Worm (Caenorhabditis elegans) whole organism, L4 larva: ENCODE results near the gene F42C5.9.
A peak's percentile ranks its signal among the peaks of the same experiment; 100 is the strongest.

Source experiments
- D1046.2 ChIP-seq: fragments of 200-800 bp; sonication (Bioruptor generic); IDR thresholded peaks from 2 replicates; pipeline ENCODE4 v1.3.6; 2022; ENCODE audit warnings: missing genetic modification characterization, missing compliant biosample characterization
- F10B5.3 ChIP-seq: sonication (generic microtip); optimal IDR thresholded peaks from 2 replicates; lab custom pipeline; 2016; ENCODE audit warnings: mild to moderate bottlenecking, missing genetic modification characterization, missing compliant biosample characterization
- F26F4.8 ChIP-seq: fragments of 200-800 bp; sonication (Bioruptor generic); conservative IDR thresholded peaks from 2 replicates; pipeline ENCODE4 v1.3.6; 2022; ENCODE audit warnings: missing genetic modification characterization, missing compliant biosample characterization
- F44E2.7 ChIP-seq: fragments of 200-800 bp; sonication (Bioruptor generic); IDR thresholded peaks from 2 replicates; pipeline ENCODE4 v2.1.2; 2022; ENCODE audit warnings: missing genetic modification characterization, missing compliant biosample characterization
- T26A8.4 ChIP-seq: fragments of 200-800 bp; sonication (Bioruptor generic); IDR thresholded peaks from 2 replicates; pipeline ENCODE4 v1.3.6; 2022; ENCODE audit warnings: missing genetic modification characterization, missing compliant biosample characterization
- Y48G9A.11 ChIP-seq: fragments of 200-800 bp; sonication (Bioruptor generic); IDR thresholded peaks from 2 replicates; pipeline ENCODE4 v1.3.6; 2022; ENCODE audit warnings: missing genetic modification reagents, missing genetic modification characterization, missing compliant biosample characterization
- Y5F2A.4 ChIP-seq: fragments of 200-800 bp; sonication (Bioruptor generic); optimal IDR thresholded peaks from 2 replicates; lab custom pipeline; 2018; ENCODE audit warnings: mild to moderate bottlenecking, missing genetic modification characterization, missing compliant biosample characterization
- Y75B8A.6 ChIP-seq: fragments of 200-800 bp; sonication (Bioruptor generic); IDR thresholded peaks from 2 replicates; pipeline ENCODE4 v1.3.6; 2022; ENCODE audit warnings: missing genetic modification reagents, missing genetic modification characterization, missing compliant biosample characterization
- ceh-20 ChIP-seq: fragments of 200-800 bp; sonication (Bioruptor generic); IDR thresholded peaks from 2 replicates; pipeline ENCODE4 v1.3.6; 2022; ENCODE audit warnings: missing genetic modification reagents, missing genetic modification characterization, missing compliant biosample characterization
- ceh-82 ChIP-seq: sonication (generic microtip); optimal IDR thresholded peaks from 2 replicates; lab custom pipeline; 2017; ENCODE audit warnings: missing biosample characterization, missing genetic modification characterization
- cey-2 ChIP-seq: sonication (generic microtip); optimal IDR thresholded peaks from 3 replicates; lab custom pipeline; 2017; ENCODE audit warnings: missing genetic modification characterization, mild to moderate bottlenecking, missing compliant biosample characterization, antibody characterized with exemption, borderline replicate concordance; ENCODE audit not compliant: insufficient read depth
- ctbp-1 ChIP-seq: fragments of 200-800 bp; sonication (Bioruptor generic); IDR thresholded peaks from 2 replicates; pipeline ENCODE4 v1.3.6; 2022; ENCODE audit warnings: missing genetic modification reagents, missing genetic modification characterization, missing compliant biosample characterization
- daf-16 ChIP-seq, 3 experiments: sonication (generic microtip); optimal IDR thresholded peaks; 2 replicates each; lab custom pipeline; 2016 to 2017; ENCODE audit warnings: missing genetic modification characterization in 3 of 3, missing genetic modification reagents in 3 of 3, mild to moderate bottlenecking in 2 of 3, missing compliant biosample characterization in 2 of 3, missing biosample characterization in 1 of 3, moderate library complexity in 1 of 3
- daf-19 ChIP-seq: fragments of 200-800 bp; sonication (Bioruptor generic); conservative IDR thresholded peaks from 2 replicates; pipeline ENCODE4 v1.3.6; 2022; ENCODE audit warnings: missing genetic modification characterization, missing compliant biosample characterization
- daf-8 ChIP-seq: fragments of 200-800 bp; sonication (Bioruptor generic); IDR thresholded peaks from 2 replicates; pipeline ENCODE4 v1.3.6; 2022; ENCODE audit warnings: missing genetic modification characterization, missing compliant biosample characterization
- dmd-6 ChIP-seq: fragments of 200-800 bp; sonication (Bioruptor generic); IDR thresholded peaks from 2 replicates; pipeline ENCODE4 v1.3.6; 2022; ENCODE audit warnings: missing genetic modification reagents, missing genetic modification characterization, missing compliant biosample characterization
- dmd-9 ChIP-seq: fragments of 200-800 bp; sonication (Bioruptor generic); IDR thresholded peaks from 2 replicates; pipeline ENCODE4 v1.3.6; 2022; ENCODE audit warnings: missing genetic modification reagents, missing genetic modification characterization, missing compliant biosample characterization
- dpl-1 ChIP-seq: fragments of 150-350 bp; optimal IDR thresholded peaks from 2 replicates; lab custom pipeline; 2014; ENCODE audit warnings: missing biosample characterization, missing genetic modification reagents, missing genetic modification characterization
- dve-1 ChIP-seq: sonication (generic microtip); optimal IDR thresholded peaks from 2 replicates; lab custom pipeline; 2017; ENCODE audit warnings: antibody characterized with exemption, mild to moderate bottlenecking, missing genetic modification characterization, missing compliant biosample characterization; ENCODE audit not compliant: insufficient read depth
- egl-43 ChIP-seq: fragments of 200-800 bp; sonication (Bioruptor generic); IDR thresholded peaks from 2 replicates; pipeline ENCODE4 v1.3.6; 2022; ENCODE audit warnings: missing genetic modification reagents, missing genetic modification characterization, missing compliant biosample characterization
- fkh-10 ChIP-seq: fragments of 150-350 bp; optimal IDR thresholded peaks from 2 replicates; lab custom pipeline; 2014; ENCODE audit warnings: missing biosample characterization, missing genetic modification reagents, missing genetic modification characterization
- fos-1 ChIP-seq: fragments of 150-350 bp; optimal IDR thresholded peaks from 2 replicates; lab custom pipeline; 2014; ENCODE audit warnings: missing biosample characterization, missing genetic modification characterization
- hif-1 ChIP-seq, 2 experiments: sonication (generic microtip); optimal IDR thresholded peaks; 2 replicates each; lab custom pipeline; 2016 to 2017; ENCODE audit warnings: missing compliant biosample characterization in 2 of 2, missing genetic modification characterization in 2 of 2, missing genetic modification reagents in 2 of 2, missing genotype in 2 of 2, mild to moderate bottlenecking in 1 of 2
- hlh-30 ChIP-seq: sonication (generic microtip); optimal IDR thresholded peaks from 2 replicates; lab custom pipeline; 2017; ENCODE audit warnings: antibody characterized with exemption, mild to moderate bottlenecking, missing genetic modification characterization, missing compliant biosample characterization; ENCODE audit not compliant: insufficient read depth
- hmg-1.1 ChIP-seq: fragments of 200-800 bp; sonication (Bioruptor generic); IDR thresholded peaks from 2 replicates; pipeline ENCODE4 v1.3.6; 2022; ENCODE audit warnings: missing genetic modification reagents, missing genetic modification characterization, missing compliant biosample characterization
- lin-13 ChIP-seq: fragments of 150-350 bp; optimal IDR thresholded peaks from 2 replicates; lab custom pipeline; 2014; ENCODE audit warnings: missing biosample characterization, missing genetic modification reagents, missing genetic modification characterization
- lin-15B ChIP-seq: fragments of 150-350 bp; sonication (generic microtip); optimal IDR thresholded peaks from 3 replicates; lab custom pipeline; 2014; ENCODE audit warnings: missing biosample characterization, missing genetic modification characterization
- lir-3 ChIP-seq: sonication (generic microtip); optimal IDR thresholded peaks from 2 replicates; lab custom pipeline; 2016; ENCODE audit warnings: mild to moderate bottlenecking, missing genetic modification characterization, missing compliant biosample characterization
- lsy-2 ChIP-seq, 2 experiments: fragments of 150-350 bp in 1 of 2; sonication (generic microtip) in 1 of 2; optimal IDR thresholded peaks; 2 replicates each; lab custom pipeline; 2014 to 2017; ENCODE audit warnings: missing biosample characterization in 2 of 2, missing genetic modification characterization in 2 of 2
- madf-5 ChIP-seq, 2 experiments: fragments of 200-800 bp; sonication (Bioruptor generic); IDR thresholded peaks; 2 replicates each; pipeline ENCODE4 v1.3.6; 2022; ENCODE audit warnings: missing compliant biosample characterization in 2 of 2, missing genetic modification characterization in 2 of 2
- mdl-1 ChIP-seq, 2 experiments: fragments of 150-350 bp in 1 of 2; sonication (generic microtip) in 1 of 2; optimal IDR thresholded peaks; 2 replicates each; lab custom pipeline; 2014 to 2017; ENCODE audit warnings: missing biosample characterization in 2 of 2, missing genetic modification characterization in 2 of 2
- mdt-29 ChIP-seq: fragments of 200-800 bp; sonication (Bioruptor generic); IDR thresholded peaks from 2 replicates; pipeline ENCODE4 v1.3.6; 2022; ENCODE audit warnings: missing genetic modification reagents, missing genetic modification characterization, missing compliant biosample characterization
- mep-1 ChIP-seq: fragments of 150-350 bp; sonication (generic microtip); optimal IDR thresholded peaks from 3 replicates; lab custom pipeline; 2014; ENCODE audit warnings: missing biosample characterization, missing genetic modification characterization
- mes-2 ChIP-seq: sonication (generic microtip); optimal IDR thresholded peaks from 2 replicates; lab custom pipeline; 2016; ENCODE audit warnings: missing genotype, mild to moderate bottlenecking, missing genetic modification characterization, missing compliant biosample characterization; ENCODE audit not compliant: poor library complexity, severe bottlenecking
- mxl-2 ChIP-seq: fragments of 200-800 bp; sonication (Bioruptor generic); conservative IDR thresholded peaks from 2 replicates; pipeline ENCODE4 v1.3.6; 2022; ENCODE audit warnings: missing genetic modification reagents, missing genetic modification characterization, missing compliant biosample characterization
- mxl-3 ChIP-seq: fragments of 200-800 bp; sonication (Bioruptor generic); optimal IDR thresholded peaks from 2 replicates; lab custom pipeline; 2018; ENCODE audit warnings: mild to moderate bottlenecking, missing genetic modification characterization, missing compliant biosample characterization
- nhr-10 ChIP-seq: fragments of 150-350 bp; optimal IDR thresholded peaks from 2 replicates; lab custom pipeline; 2014; ENCODE audit warnings: missing biosample characterization, missing genetic modification characterization
- nhr-102 ChIP-seq: sonication (generic microtip); optimal IDR thresholded peaks from 2 replicates; lab custom pipeline; 2016; ENCODE audit warnings: mild to moderate bottlenecking, missing genetic modification characterization, moderate library complexity, missing compliant biosample characterization
- nhr-28 ChIP-seq: fragments of 150-350 bp; optimal IDR thresholded peaks from 2 replicates; lab custom pipeline; 2014; ENCODE audit warnings: missing biosample characterization, missing genetic modification characterization
- nhr-6 ChIP-seq: fragments of 150-350 bp; optimal IDR thresholded peaks from 2 replicates; lab custom pipeline; 2014; ENCODE audit warnings: missing biosample characterization, missing genetic modification characterization
- rbr-2 ChIP-seq: sonication (generic microtip); optimal IDR thresholded peaks from 2 replicates; lab custom pipeline; 2016; ENCODE audit warnings: missing genotype, missing genetic modification characterization, missing compliant biosample characterization
- saeg-2 ChIP-seq: fragments of 200-800 bp; sonication (Bioruptor generic); IDR thresholded peaks from 2 replicates; pipeline ENCODE4 v1.3.6; 2022; ENCODE audit warnings: missing genetic modification reagents, missing genetic modification characterization, missing compliant biosample characterization
- set-16 ChIP-seq: fragments of 200-800 bp; sonication (Bioruptor generic); IDR thresholded peaks from 2 replicates; pipeline ENCODE4 v1.3.6; 2022; ENCODE audit warnings: missing genetic modification reagents, missing genetic modification characterization, missing compliant biosample characterization
- spr-1 ChIP-seq: sonication (generic microtip); optimal IDR thresholded peaks from 2 replicates; lab custom pipeline; 2016; ENCODE audit warnings: mild to moderate bottlenecking, missing genetic modification characterization, missing compliant biosample characterization
- unc-62 ChIP-seq, 3 experiments: fragments of 150-350 bp in 1 of 3; sonication (generic microtip); optimal IDR thresholded peaks in 2 of 3; peaks in 1 of 3; 1 replicate in 1 of 3; 2 replicates in 2 of 3; lab custom pipeline; 2014 to 2017; ENCODE audit warnings: missing biosample characterization in 3 of 3, missing genetic modification characterization in 3 of 3, missing genetic modification reagents in 3 of 3, missing genotype in 1 of 3
- zfp-2 ChIP-seq: sonication (generic microtip); optimal IDR thresholded peaks from 2 replicates; lab custom pipeline; 2016; ENCODE audit warnings: mild to moderate bottlenecking, missing genetic modification characterization, missing compliant biosample characterization

F42C5.9 gene

DNA sequence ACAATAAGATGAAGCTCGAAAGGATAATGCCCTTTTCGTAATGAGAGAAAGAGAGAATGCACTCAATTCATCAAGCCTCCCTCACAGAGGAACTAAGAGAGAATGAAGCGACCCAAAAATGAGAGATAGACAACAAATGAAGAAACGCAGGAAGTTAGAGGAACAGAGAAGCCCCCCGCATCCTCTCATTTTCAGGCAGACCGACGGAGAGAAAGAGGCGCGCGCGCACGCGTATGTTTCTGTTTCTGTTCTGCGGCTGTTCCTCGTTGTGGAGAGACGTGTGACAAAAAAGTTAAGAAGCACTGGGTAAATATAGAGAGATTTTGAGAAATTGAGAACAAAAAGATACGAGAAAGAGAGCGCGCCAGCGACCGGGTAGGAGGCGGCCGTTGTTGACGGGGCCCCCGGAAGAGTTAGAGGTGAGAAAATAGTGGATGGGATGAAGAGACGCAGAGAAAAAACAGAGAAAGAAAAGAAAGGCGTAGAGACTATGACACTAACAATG is 3.1 kb upstream of the F42C5.9 start (continued):
- TF ChIP-seq F44E2.7 (GFP tag; lab: Robert Waterston, UW) (no peak), egl-43 (GFP tag; lab: Robert Waterston, UW) (peak; percentile 89), saeg-2 (GFP tag; lab: Robert Waterston, UW) (0 out of 2 replicates have a peak, but pooled peaks have one; percentile 22), fos-1 (no peak), madf-5 (GFP tag; IDR thresholded peaks at IDR 0.05; lab: Robert Waterston, UW) (no peak), daf-16 (GFP tag; optimal IDR thresholded peaks at IDR 0.05; lab: Kevin White, UChicago) (peak; percentile 10 to 97), daf-16 (tag; optimal IDR thresholded peaks at IDR 0.05; lab: Kevin White, UChicago) (peak; percentile 74), rbr-2 (peak; percentile 91), ctbp-1 (GFP tag; lab: Robert Waterston, UW) (peak; percentile 89), spr-1 (tag; lab: Kevin White, UChicago) (peak; percentile 79), T26A8.4 (GFP tag; lab: Robert Waterston, UW) (peak; percentile 77), mxl-3 (GFP tag; lab: Kevin White, UChicago) (peak; percentile 95), dmd-9 (0 out of 2 replicates have a peak, but pooled peaks have one; percentile 6), mdl-1 (tag; optimal IDR thresholded peaks at IDR 0.05; lab: Kevin White, UChicago) (peak; percentile 92 to 96), ceh-82 (tag; lab: Kevin White, UChicago) (no peak), hmg-1.1 (GFP tag; lab: Robert Waterston, UW) (peak; percentile 94), cey-2 (peak; percentile 29), daf-19 (no peak), zfp-2 (tag; lab: Kevin White, UChicago) (peak; percentile 53), mdt-29 (GFP tag; lab: Robert Waterston, UW) (no peak), dve-1 (tag; lab: Kevin White, UChicago) (peak; percentile 94), nhr-102 (tag; lab: Kevin White, UChicago) (peak; percentile 24), nhr-10 (tag; lab: Kevin White, UChicago) (no peak), lir-3 (no peak), F10B5.3 (tag; lab: Kevin White, UChicago) (peak; percentile 16), lin-13 (peak; percentile 41), lin-15B (no peak), fkh-10 (GFP tag; lab: Kevin White, UChicago) (peak; percentile 81), ceh-20 (GFP tag; lab: Robert Waterston, UW) (peak; percentile 89), nhr-6 (tag; lab: Kevin White, UChicago) (peak; percentile 9), hlh-30 (tag; lab: Kevin White, UChicago) (peak; percentile 94), mep-1 (tag; lab: Kevin White, UChicago) (peak; percentile 86), dpl-1 (GFP tag; lab: Kevin White, UChicago) (peak; percentile 52), mes-2 (tag; lab: Kevin White, UChicago) (peak; percentile 44), dmd-6 (GFP tag; lab: Robert Waterston, UW) (peak; percentile 87), lsy-2 (tag; optimal IDR thresholded peaks at IDR 0.05; lab: Kevin White, UChicago) (peak; percentile 40 to 74), nhr-28 (tag; lab: Kevin White, UChicago) (peak; percentile 88), hif-1 (tag; optimal IDR thresholded peaks at IDR 0.05; lab: Kevin White, UChicago) (peak in 1 of 2 experiments; percentile 74), set-16 (GFP tag; lab: Robert Waterston, UW) (peak; percentile 82), D1046.2 (GFP tag; lab: Robert Waterston, UW) (no peak)

DNA sequence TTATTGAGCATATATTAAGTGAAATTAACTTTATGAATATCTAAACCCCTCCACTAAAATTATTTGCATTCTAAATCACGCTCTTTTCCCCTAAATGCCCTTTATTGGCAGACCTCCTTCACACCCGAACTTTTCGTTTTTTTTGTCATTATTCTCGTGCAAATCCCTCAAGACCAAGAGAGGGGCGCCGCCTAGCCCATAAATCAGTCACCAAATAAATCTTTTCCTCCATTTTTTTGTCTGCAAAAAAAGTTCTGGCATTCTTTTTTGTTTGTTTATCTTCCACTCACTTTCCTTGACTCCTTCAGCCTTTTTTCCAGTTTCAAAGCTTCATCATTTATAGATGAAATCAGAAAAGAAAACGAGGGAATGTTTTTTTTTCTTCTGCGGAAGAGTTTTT is 2.0 kb upstream of the F42C5.9 start:
- TF ChIP-seq unc-62 (GFP tag; optimal IDR thresholded peaks at IDR 0.05 in 1 of 2; lab: Kevin White, UChicago): peak in 1 of 2 experiments; percentile 90
- TF ChIP-seq unc-62 (tag; optimal IDR thresholded peaks at IDR 0.05; lab: Kevin White, UChicago): no peak
- no peak for TF ChIP-seq mxl-3 (GFP tag; lab: Kevin White, UChicago)
- TF ChIP-seq Y48G9A.11 (GFP tag; lab: Robert Waterston, UW): no peak
- peak; percentile 49 for TF ChIP-seq hlh-30 (tag; lab: Kevin White, UChicago)
- no peak for TF ChIP-seq lin-13
- TF ChIP-seq mes-2 (tag; lab: Kevin White, UChicago): no peak
- TF ChIP-seq ceh-20 (GFP tag; lab: Robert Waterston, UW): peak; percentile 77
- TF ChIP-seq daf-8 (GFP tag; lab: Robert Waterston, UW): no peak
- TF ChIP-seq Y5F2A.4: no peak
- no peak for TF ChIP-seq F26F4.8 (GFP tag; lab: Robert Waterston, UW)
- no peak for TF ChIP-seq F10B5.3 (tag; lab: Kevin White, UChicago)
- peak; percentile 15 for TF ChIP-seq mep-1 (tag; lab: Kevin White, UChicago)
- no peak for TF ChIP-seq Y75B8A.6 (GFP tag; lab: Robert Waterston, UW)
- no peak for TF ChIP-seq rbr-2
- no peak for TF ChIP-seq mxl-2 (GFP tag; lab: Robert Waterston, UW)
- no peak for TF ChIP-seq lir-3
